Fruit fly (Drosophila melanogaster) S2 (cell line): Measurements from ENCODE around the gene CG34310.

ENCODE experiments used
- CG8478 ChIP-seq: fragments of >200 bp; optimal IDR thresholded peaks from 2 replicates; lab custom pipeline; 2018
- CTCF ChIP-seq, 2 experiments: fragments of >200 bp; optimal IDR thresholded peaks; 2 replicates each; lab custom pipeline; 2018

DNA sequence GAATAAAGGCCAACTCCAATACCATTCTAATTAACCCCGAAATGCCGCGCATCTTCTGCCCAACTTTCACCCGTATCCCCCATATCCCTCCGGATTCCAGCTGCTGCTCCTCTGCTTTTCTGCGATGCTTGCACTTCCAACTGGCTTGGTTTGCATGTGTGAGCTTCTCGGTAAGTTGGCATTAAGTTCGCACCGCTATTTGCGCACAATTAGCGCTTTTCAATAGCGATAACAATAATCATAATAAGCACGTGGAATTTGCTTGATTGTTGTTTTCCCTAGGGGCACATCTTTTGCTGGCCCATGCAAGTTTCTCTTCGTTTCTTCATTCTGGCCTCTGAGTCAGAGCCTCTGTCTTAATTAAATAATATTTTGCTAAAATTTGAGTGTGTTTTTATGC lies 41.4 kb upstream of the CG34310 start:
- TF ChIP-seq CG8478 (lab: Kevin White, UChicago), result no peak
- no peak for TF ChIP-seq CTCF (optimal IDR thresholded peaks at IDR 0.05; lab: Kevin White, UChicago)
